Fruit fly (Drosophila melanogaster) whole organism, embryonic: ENCODE measurements around the gene spd-2.

Experiments
- Abd-B ChIP-seq: fragments of 200-800 bp; sonication (Bioruptor generic); optimal IDR thresholded peaks from 2 replicates; lab custom pipeline; 2018; ENCODE audit warnings: missing biosample characterization, mild to moderate bottlenecking, missing genetic modification characterization, moderate library complexity
- Adf1 ChIP-seq: fragments of 200-800 bp; sonication (Bioruptor generic); IDR thresholded peaks from 2 replicates; pipeline ENCODE4 v1.3.6; 2022; ENCODE audit warnings: missing biosample characterization, missing genetic modification characterization
- Atf6 ChIP-seq: fragments of 200-800 bp; sonication (Bioruptor generic); IDR thresholded peaks from 2 replicates; pipeline ENCODE4 v1.3.6; 2022; ENCODE audit warnings: missing biosample characterization, missing genetic modification characterization
- B-H1 ChIP-seq: fragments of 200-800 bp; sonication (Bioruptor generic); IDR thresholded peaks from 3 replicates; pipeline ENCODE4 v1.3.6; 2022; ENCODE audit warnings: missing biosample characterization, missing genetic modification characterization
- C15 ChIP-seq: fragments of 200-800 bp; sonication (Bioruptor generic); IDR thresholded peaks from 3 replicates; pipeline ENCODE4 v1.3.6; 2022; ENCODE audit warnings: missing biosample characterization, missing genetic modification characterization
- CG10267 ChIP-seq: fragments of 200-800 bp; sonication (Bioruptor generic); optimal IDR thresholded peaks from 2 replicates; lab custom pipeline; 2018; ENCODE audit warnings: missing biosample characterization, mild to moderate bottlenecking, missing genetic modification characterization, moderate library complexity
- CG10274 ChIP-seq: fragments of 200-800 bp; sonication (Bioruptor generic); optimal IDR thresholded peaks from 3 replicates; lab custom pipeline; 2017; ENCODE audit warnings: missing biosample characterization, mild to moderate bottlenecking, missing genetic modification characterization
- CG10462 ChIP-seq: fragments of 200-800 bp; sonication (Bioruptor generic); optimal IDR thresholded peaks from 2 replicates; lab custom pipeline; 2016; ENCODE audit warnings: missing biosample characterization, missing genetic modification characterization
- CG12391 ChIP-seq: fragments of 200-800 bp; sonication (Bioruptor generic); optimal IDR thresholded peaks from 3 replicates; lab custom pipeline; 2018; ENCODE audit warnings: missing biosample characterization, mild to moderate bottlenecking, missing genetic modification characterization, moderate library complexity
- CG12659 ChIP-seq: fragments of 200-800 bp; sonication (Bioruptor generic); optimal IDR thresholded peaks from 3 replicates; lab custom pipeline; 2017; ENCODE audit warnings: mild to moderate bottlenecking, missing biosample characterization, missing genetic modification reagents, missing genetic modification characterization
- CG13894 ChIP-seq: fragments of 200-800 bp; sonication (Bioruptor generic); optimal IDR thresholded peaks from 3 replicates; lab custom pipeline; 2018; ENCODE audit warnings: missing biosample characterization, mild to moderate bottlenecking, missing genetic modification characterization, moderate library complexity
- CG15011 ChIP-seq: fragments of 200-800 bp; sonication (Bioruptor generic); optimal IDR thresholded peaks from 3 replicates; lab custom pipeline; 2018; ENCODE audit warnings: missing biosample characterization, mild to moderate bottlenecking, missing genetic modification characterization
- CG1602 ChIP-seq: fragments of 200-800 bp; sonication (Bioruptor generic); optimal IDR thresholded peaks from 3 replicates; lab custom pipeline; 2016; ENCODE audit warnings: missing biosample characterization, missing genetic modification characterization
- CG17328 ChIP-seq: fragments of 200-800 bp; sonication (Bioruptor generic); IDR thresholded peaks from 2 replicates; pipeline ENCODE4 v1.3.6; 2022; ENCODE audit warnings: missing biosample characterization, missing genetic modification characterization
- CG17361 ChIP-seq: fragments of 200-800 bp; sonication (Bioruptor generic); IDR thresholded peaks from 3 replicates; pipeline ENCODE4 v1.3.6; 2022; ENCODE audit warnings: missing biosample characterization, missing genetic modification characterization
- CG17568 ChIP-seq: fragments of 200-800 bp; sonication (Bioruptor generic); optimal IDR thresholded peaks from 2 replicates; lab custom pipeline; 2018; ENCODE audit warnings: missing biosample characterization, mild to moderate bottlenecking, missing genetic modification characterization, moderate library complexity
- CG18619 ChIP-seq: fragments of 200-800 bp; sonication (Bioruptor generic); optimal IDR thresholded peaks from 3 replicates; lab custom pipeline; 2017; ENCODE audit warnings: missing biosample characterization, mild to moderate bottlenecking, missing genetic modification characterization
- CG2129 ChIP-seq: fragments of 200-800 bp; sonication (Bioruptor generic); IDR thresholded peaks from 2 replicates; pipeline ENCODE4 v1.3.6; 2022; ENCODE audit warnings: missing biosample characterization, missing genetic modification characterization; ENCODE audit not compliant: partially characterized antibody
- CG31388 ChIP-seq: fragments of 200-800 bp; sonication (Bioruptor generic); optimal IDR thresholded peaks from 2 replicates; lab custom pipeline; 2016; ENCODE audit warnings: missing biosample characterization, missing genetic modification characterization
- CG32532 ChIP-seq: fragments of 200-800 bp; sonication (Bioruptor generic); IDR thresholded peaks from 2 replicates; pipeline ENCODE4 v1.3.6; 2022; ENCODE audit warnings: missing biosample characterization, missing genetic modification characterization
- CG33557 ChIP-seq: fragments of 200-800 bp; sonication (Bioruptor generic); optimal IDR thresholded peaks from 2 replicates; lab custom pipeline; 2019; ENCODE audit warnings: missing biosample characterization, mild to moderate bottlenecking, missing genetic modification characterization, moderate library complexity
- CG3407 ChIP-seq: fragments of 200-800 bp; sonication (Bioruptor generic); optimal IDR thresholded peaks from 2 replicates; lab custom pipeline; 2018; ENCODE audit warnings: missing biosample characterization, mild to moderate bottlenecking, missing genetic modification characterization
- CG3995 ChIP-seq: fragments of 200-800 bp; sonication (Bioruptor generic); optimal IDR thresholded peaks from 3 replicates; lab custom pipeline; 2016; ENCODE audit warnings: missing biosample characterization, missing genetic modification characterization
- CG4424 ChIP-seq: fragments of 200-800 bp; sonication (Bioruptor generic); optimal IDR thresholded peaks from 3 replicates; lab custom pipeline; 2016; ENCODE audit warnings: missing biosample characterization, missing genetic modification characterization
- CG6254 ChIP-seq: fragments of 200-800 bp; sonication (Bioruptor generic); optimal IDR thresholded peaks from 3 replicates; lab custom pipeline; 2017; ENCODE audit warnings: mild to moderate bottlenecking, missing biosample characterization, missing genetic modification reagents, missing genetic modification characterization
- CG7928 ChIP-seq: fragments of 200-800 bp; sonication (Bioruptor generic); optimal IDR thresholded peaks from 2 replicates; lab custom pipeline; 2017; ENCODE audit warnings: missing biosample characterization, mild to moderate bottlenecking, missing genetic modification characterization
- CG7963 ChIP-seq: fragments of 200-800 bp; sonication (Bioruptor generic); IDR thresholded peaks from 3 replicates; pipeline ENCODE4 v1.3.6; 2022; ENCODE audit warnings: missing biosample characterization, missing genetic modification characterization; ENCODE audit not compliant: partially characterized antibody
- CkIIα-i1 ChIP-seq: fragments of 200-800 bp; sonication (Bioruptor generic); IDR thresholded peaks from 2 replicates; pipeline ENCODE4 v1.3.6; 2022; ENCODE audit warnings: missing biosample characterization, missing genetic modification characterization
- Hmx ChIP-seq: fragments of 200-800 bp; sonication (Bioruptor generic); optimal IDR thresholded peaks from 2 replicates; lab custom pipeline; 2016; ENCODE audit warnings: missing biosample characterization, missing genetic modification characterization
- Kr ChIP-seq: fragments of 200-800 bp; sonication (Bioruptor generic); optimal IDR thresholded peaks from 2 replicates; lab custom pipeline; 2017; ENCODE audit warnings: missing biosample characterization, mild to moderate bottlenecking, missing genetic modification characterization
- Lpt ChIP-seq: fragments of >200 bp; optimal IDR thresholded peaks from 2 replicates; lab custom pipeline; 2018; ENCODE audit warnings: missing biosample characterization, missing genetic modification characterization
- MTF-1 ChIP-seq: fragments of 200-800 bp; sonication (Bioruptor generic); optimal IDR thresholded peaks from 2 replicates; lab custom pipeline; 2018; ENCODE audit warnings: missing biosample characterization, mild to moderate bottlenecking, missing genetic modification characterization, borderline replicate concordance
- Max ChIP-seq: fragments of 200-800 bp; sonication (Bioruptor generic); optimal IDR thresholded peaks from 2 replicates; lab custom pipeline; 2016; ENCODE audit warnings: missing biosample characterization, mild to moderate bottlenecking, missing genetic modification characterization
- Meics ChIP-seq: fragments of 200-800 bp; sonication (Bioruptor generic); optimal IDR thresholded peaks from 2 replicates; lab custom pipeline; 2017; ENCODE audit warnings: missing biosample characterization, mild to moderate bottlenecking, missing genetic modification characterization
- Sox102F ChIP-seq: fragments of 200-800 bp; sonication (Bioruptor generic); optimal IDR thresholded peaks from 2 replicates; lab custom pipeline; 2018; ENCODE audit warnings: missing biosample characterization, mild to moderate bottlenecking, missing genetic modification characterization, moderate library complexity
- danr ChIP-seq: fragments of 200-800 bp; sonication (Bioruptor generic); IDR thresholded peaks from 2 replicates; pipeline ENCODE4 v1.3.6; 2022; ENCODE audit warnings: missing biosample characterization, missing genetic modification characterization
- dimm ChIP-seq: fragments of 200-800 bp; sonication (Bioruptor generic); IDR thresholded peaks from 2 replicates; pipeline ENCODE4 v1.3.6; 2022; ENCODE audit warnings: missing biosample characterization, missing genetic modification characterization
- dmrt11E ChIP-seq: fragments of 200-800 bp; sonication (Bioruptor generic); optimal IDR thresholded peaks from 3 replicates; lab custom pipeline; 2018; ENCODE audit warnings: missing biosample characterization, mild to moderate bottlenecking, missing genetic modification characterization, moderate library complexity
- dmrt99B ChIP-seq: fragments of 200-800 bp; sonication (Bioruptor generic); optimal IDR thresholded peaks from 2 replicates; lab custom pipeline; 2018; ENCODE audit warnings: missing biosample characterization, mild to moderate bottlenecking, missing genetic modification characterization, moderate library complexity
- ftz-f1 ChIP-seq: fragments of 200-800 bp; sonication (Bioruptor generic); optimal IDR thresholded peaks from 2 replicates; lab custom pipeline; 2016; ENCODE audit warnings: missing biosample characterization, missing genetic modification characterization
- gfzf ChIP-seq: fragments of 200-800 bp; sonication (Bioruptor generic); optimal IDR thresholded peaks from 2 replicates; lab custom pipeline; 2016; ENCODE audit warnings: missing biosample characterization, mild to moderate bottlenecking, missing genetic modification characterization, moderate library complexity
- mirr ChIP-seq: fragments of 200-800 bp; sonication (Bioruptor generic); optimal IDR thresholded peaks from 3 replicates; lab custom pipeline; 2018; ENCODE audit warnings: missing biosample characterization, mild to moderate bottlenecking, missing genetic modification characterization
- sim ChIP-seq: fragments of 200-800 bp; sonication (Bioruptor generic); IDR thresholded peaks from 2 replicates; pipeline ENCODE4 v1.3.6; 2022; ENCODE audit warnings: missing biosample characterization, missing genetic modification characterization
- slou ChIP-seq: fragments of 200-800 bp; sonication (Bioruptor generic); optimal IDR thresholded peaks from 3 replicates; lab custom pipeline; 2016; ENCODE audit warnings: missing biosample characterization, missing genetic modification characterization
- so ChIP-seq: fragments of 200-800 bp; sonication (Bioruptor generic); IDR thresholded peaks from 3 replicates; pipeline ENCODE4 v1.3.6; 2022; ENCODE audit warnings: missing biosample characterization, missing genetic modification characterization
- trem ChIP-seq: fragments of 200-800 bp; optimal IDR thresholded peaks from 3 replicates; lab custom pipeline; 2019; ENCODE audit warnings: missing biosample characterization, mild to moderate bottlenecking, missing genetic modification characterization, moderate library complexity
- twi ChIP-seq: fragments of 200-800 bp; optimal IDR thresholded peaks from 2 replicates; lab custom pipeline; 2019; ENCODE audit warnings: missing biosample characterization, mild to moderate bottlenecking, missing genetic modification characterization, moderate library complexity
- vvl ChIP-seq: fragments of 200-800 bp; sonication (Bioruptor generic); IDR thresholded peaks from 2 replicates; pipeline ENCODE4 v1.3.6; 2022; ENCODE audit warnings: missing biosample characterization, missing genetic modification characterization
- yki ChIP-seq: fragments of >200 bp; optimal IDR thresholded peaks from 3 replicates; lab custom pipeline; 2018
- zen2 ChIP-seq: fragments of 200-800 bp; sonication (Bioruptor generic); IDR thresholded peaks from 3 replicates; pipeline ENCODE4 v1.3.6; 2022; ENCODE audit warnings: missing biosample characterization, missing genetic modification characterization; ENCODE audit not compliant: partially characterized antibody
- zf30C ChIP-seq: fragments of 200-800 bp; sonication (Bioruptor generic); optimal IDR thresholded peaks from 3 replicates; lab custom pipeline; 2018; ENCODE audit warnings: missing biosample characterization, mild to moderate bottlenecking, missing genetic modification characterization
- zfh1 ChIP-seq: fragments of 200-800 bp; sonication (Bioruptor generic); IDR thresholded peaks from 3 replicates; pipeline ENCODE4 v1.3.6; 2022; ENCODE audit warnings: missing biosample characterization, missing genetic modification characterization

Gene spd-2

dm6 chr3L:16544220-16544619 lies 50.6 kb downstream of the spd-2 start (continued):
- TF ChIP-seq MTF-1 (GFP tag; lab: Kevin White, UChicago) (no peak), so (GFP tag; lab: Robert Waterston, UW) (no peak), Kr (GFP tag; lab: Kevin White, UChicago) (no peak), zfh1 (no peak), CG18619 (GFP tag; lab: Kevin White, UChicago) (no peak), CkIIα-i1 (GFP tag; lab: Robert Waterston, UW) (no peak), CG2129 (GFP tag; lab: Robert Waterston, UW) (no peak), ftz-f1 (no peak), zf30C (GFP tag; lab: Kevin White, UChicago) (no peak), mirr (no peak), CG4424 (GFP tag; lab: Kevin White, UChicago) (peak; percentile 35), CG17568 (GFP tag; lab: Kevin White, UChicago) (no peak), B-H1 (GFP tag; lab: Robert Waterston, UW) (no peak), C15 (GFP tag; lab: Robert Waterston, UW) (no peak), twi (tag; lab: Kevin White, UChicago) (no peak), CG7963 (GFP tag; lab: Robert Waterston, UW) (no peak), Atf6 (GFP tag; lab: Robert Waterston, UW) (no peak), CG6254 (no peak), gfzf (GFP tag; lab: Kevin White, UChicago) (no peak), Meics (peak; percentile 15), vvl (GFP tag; lab: Robert Waterston, UW) (no peak), Sox102F (peak; percentile 76), danr (GFP tag; lab: Robert Waterston, UW) (no peak), CG13894 (tag; lab: Kevin White, UChicago) (no peak), CG1602 (GFP tag; lab: Kevin White, UChicago) (peak; percentile 30), slou (GFP tag; lab: Kevin White, UChicago) (no peak), dmrt99B (tag; lab: Kevin White, UChicago) (peak; percentile 46), CG12659 (GFP tag; lab: Kevin White, UChicago) (no peak), Hmx (GFP tag; lab: Kevin White, UChicago) (no peak), CG10274 (GFP tag; lab: Kevin White, UChicago) (no peak), zen2 (GFP tag; lab: Robert Waterston, UW) (no peak), sim (GFP tag; lab: Robert Waterston, UW) (no peak), CG7928 (GFP tag; lab: Kevin White, UChicago) (no peak), yki (no peak), CG10462 (no peak), dimm (no peak), CG10267 (peak; percentile 34), CG15011 (GFP tag; lab: Kevin White, UChicago) (no peak), Abd-B (GFP tag; lab: Kevin White, UChicago) (no peak), Lpt (GFP tag; lab: Kevin White, UChicago) (no peak), dmrt11E (tag; lab: Kevin White, UChicago) (peak; percentile 59), trem (no peak), CG3995 (GFP tag; lab: Kevin White, UChicago) (no peak), CG17361 (no peak), CG17328 (GFP tag; lab: Robert Waterston, UW) (peak; percentile 71; the same call in 1 of the 2 replicates), Max (no peak), CG32532 (GFP tag; lab: Robert Waterston, UW) (peak; percentile 45; the same call in 1 of the 2 replicates), CG33557 (no peak), CG3407 (GFP tag; lab: Kevin White, UChicago) (peak; percentile 15), Adf1 (no peak), CG12391 (tag; lab: Kevin White, UChicago) (no peak), CG31388 (GFP tag; lab: Kevin White, UChicago) (no peak)
